Worm (Caenorhabditis elegans) whole organism, L4 larva: ENCODE results near the gene srx-24.

ENCODE experiments used
- Y105C5A.15 ChIP-seq: fragments of 200-800 bp; sonication (Bioruptor generic); IDR thresholded peaks from 2 replicates; pipeline ENCODE4 v1.3.6; 2022; ENCODE audit warnings: missing genetic modification characterization, missing compliant biosample characterization
- ZK546.5 ChIP-seq, 2 experiments: sonication (generic microtip); optimal IDR thresholded peaks; 2 replicates each; lab custom pipeline; 2017; ENCODE audit warnings: missing biosample characterization in 2 of 2, missing genetic modification characterization in 2 of 2
- ama-1 ChIP-seq: fragments of 150-350 bp; optimal IDR thresholded peaks from 2 replicates; lab custom pipeline; 2014; ENCODE audit warnings: inconsistent platforms, mixed read lengths
- arid-1 ChIP-seq: fragments of 200-800 bp; sonication (Bioruptor generic); conservative IDR thresholded peaks from 2 replicates; pipeline ENCODE4 v1.3.6; 2022; ENCODE audit warnings: missing genetic modification reagents, missing genetic modification characterization, missing compliant biosample characterization
- ceh-20 ChIP-seq: fragments of 200-800 bp; sonication (Bioruptor generic); IDR thresholded peaks from 2 replicates; pipeline ENCODE4 v1.3.6; 2022; ENCODE audit warnings: missing genetic modification reagents, missing genetic modification characterization, missing compliant biosample characterization
- ceh-32 ChIP-seq: sonication (generic microtip); optimal IDR thresholded peaks from 2 replicates; lab custom pipeline; 2016; ENCODE audit warnings: mild to moderate bottlenecking, missing genetic modification characterization, missing compliant biosample characterization; ENCODE audit not compliant: poor library complexity
- ces-1 ChIP-seq: fragments of 150-350 bp; sonication (generic microtip); optimal IDR thresholded peaks from 4 replicates; lab custom pipeline; 2014; ENCODE audit warnings: missing biosample characterization, missing genetic modification reagents, missing genetic modification characterization
- ctbp-1 ChIP-seq: fragments of 200-800 bp; sonication (Bioruptor generic); IDR thresholded peaks from 2 replicates; pipeline ENCODE4 v1.3.6; 2022; ENCODE audit warnings: missing genetic modification reagents, missing genetic modification characterization, missing compliant biosample characterization
- daf-16 ChIP-seq, 3 experiments: sonication (generic microtip); optimal IDR thresholded peaks; 2 replicates each; lab custom pipeline; 2016 to 2017; ENCODE audit warnings: missing genetic modification characterization in 3 of 3, missing genetic modification reagents in 3 of 3, mild to moderate bottlenecking in 2 of 3, missing compliant biosample characterization in 2 of 3, missing biosample characterization in 1 of 3, moderate library complexity in 1 of 3
- dmd-6 ChIP-seq: fragments of 200-800 bp; sonication (Bioruptor generic); IDR thresholded peaks from 2 replicates; pipeline ENCODE4 v1.3.6; 2022; ENCODE audit warnings: missing genetic modification reagents, missing genetic modification characterization, missing compliant biosample characterization
- dmd-8 ChIP-seq: fragments of 200-800 bp; sonication (Bioruptor generic); IDR thresholded peaks from 2 replicates; pipeline ENCODE4 v1.3.6; 2022; ENCODE audit warnings: missing genetic modification characterization, missing compliant biosample characterization
- dpl-1 ChIP-seq: fragments of 150-350 bp; optimal IDR thresholded peaks from 2 replicates; lab custom pipeline; 2014; ENCODE audit warnings: missing biosample characterization, missing genetic modification reagents, missing genetic modification characterization
- duxl-1 ChIP-seq: sonication (generic microtip); optimal IDR thresholded peaks from 2 replicates; lab custom pipeline; 2016; ENCODE audit warnings: mild to moderate bottlenecking, missing genetic modification characterization, moderate library complexity, missing compliant biosample characterization; ENCODE audit not compliant: poor library complexity
- fkh-10 ChIP-seq: fragments of 150-350 bp; optimal IDR thresholded peaks from 2 replicates; lab custom pipeline; 2014; ENCODE audit warnings: missing biosample characterization, missing genetic modification reagents, missing genetic modification characterization
- gei-8 ChIP-seq: fragments of 200-800 bp; sonication (Bioruptor generic); optimal IDR thresholded peaks from 2 replicates; lab custom pipeline; 2018; ENCODE audit warnings: mild to moderate bottlenecking, missing genetic modification characterization, missing compliant biosample characterization
- hlh-11 ChIP-seq: fragments of 200-800 bp; sonication (Bioruptor generic); optimal IDR thresholded peaks from 2 replicates; lab custom pipeline; 2018; ENCODE audit warnings: mild to moderate bottlenecking, missing genetic modification characterization, missing compliant biosample characterization
- jun-1 ChIP-seq: fragments of 150-350 bp; optimal IDR thresholded peaks from 2 replicates; lab custom pipeline; 2014; ENCODE audit warnings: missing biosample characterization, missing genetic modification reagents, missing genetic modification characterization
- lim-7 ChIP-seq: fragments of 200-800 bp; sonication (Bioruptor generic); IDR thresholded peaks from 2 replicates; pipeline ENCODE4 v1.3.6; 2022; ENCODE audit warnings: missing genetic modification characterization, missing compliant biosample characterization
- lin-1 ChIP-seq: fragments of 200-800 bp; sonication (Bioruptor generic); IDR thresholded peaks from 2 replicates; pipeline ENCODE4 v1.3.6; 2022; ENCODE audit warnings: missing genetic modification reagents, missing genetic modification characterization, missing compliant biosample characterization
- lin-29 ChIP-seq: fragments of 200-800 bp; sonication (Bioruptor generic); IDR thresholded peaks from 2 replicates; pipeline ENCODE4 v1.3.6; 2022; ENCODE audit warnings: missing genetic modification reagents, missing genetic modification characterization, missing compliant biosample characterization
- lin-39 ChIP-seq: fragments of 150-350 bp; optimal IDR thresholded peaks from 2 replicates; lab custom pipeline; 2014; ENCODE audit warnings: missing biosample characterization, missing genetic modification reagents, missing genetic modification characterization
- lsy-2 ChIP-seq, 2 experiments: fragments of 150-350 bp in 1 of 2; sonication (generic microtip) in 1 of 2; optimal IDR thresholded peaks; 2 replicates each; lab custom pipeline; 2014 to 2017; ENCODE audit warnings: missing biosample characterization in 2 of 2, missing genetic modification characterization in 2 of 2
- madf-5 ChIP-seq, 2 experiments: fragments of 200-800 bp; sonication (Bioruptor generic); IDR thresholded peaks; 2 replicates each; pipeline ENCODE4 v1.3.6; 2022; ENCODE audit warnings: missing compliant biosample characterization in 2 of 2, missing genetic modification characterization in 2 of 2
- mdt-29 ChIP-seq: fragments of 200-800 bp; sonication (Bioruptor generic); IDR thresholded peaks from 2 replicates; pipeline ENCODE4 v1.3.6; 2022; ENCODE audit warnings: missing genetic modification reagents, missing genetic modification characterization, missing compliant biosample characterization
- nhr-11 ChIP-seq: fragments of 150-350 bp; optimal IDR thresholded peaks from 2 replicates; lab custom pipeline; 2014; ENCODE audit warnings: missing biosample characterization, missing genetic modification characterization
- nhr-28 ChIP-seq: fragments of 150-350 bp; optimal IDR thresholded peaks from 2 replicates; lab custom pipeline; 2014; ENCODE audit warnings: missing biosample characterization, missing genetic modification characterization
- nhr-41 ChIP-seq: fragments of 200-800 bp; sonication (Bioruptor generic); IDR thresholded peaks from 2 replicates; pipeline ENCODE4 v1.3.6; 2022; ENCODE audit warnings: missing genetic modification reagents, missing genetic modification characterization, missing compliant biosample characterization
- nhr-6 ChIP-seq: fragments of 150-350 bp; optimal IDR thresholded peaks from 2 replicates; lab custom pipeline; 2014; ENCODE audit warnings: missing biosample characterization, missing genetic modification characterization
- nhr-77 ChIP-seq: fragments of 150-350 bp; optimal IDR thresholded peaks from 2 replicates; lab custom pipeline; 2014; ENCODE audit warnings: missing biosample characterization, missing genetic modification characterization
- pha-4 ChIP-seq, 2 experiments: fragments of 150-350 bp in 1 of 2; fragments of 200-800 bp in 1 of 2; sonication (Bioruptor generic) in 1 of 2; IDR thresholded peaks in 1 of 2; optimal IDR thresholded peaks in 1 of 2; 2 replicates each; pipeline versions ENCODE4 v1.3.6 to Lab custom; 2014 to 2022; ENCODE audit warnings: missing genetic modification characterization in 2 of 2, missing genetic modification reagents in 2 of 2, missing biosample characterization in 1 of 2, missing compliant biosample characterization in 1 of 2
- php-3 ChIP-seq: fragments of 200-800 bp; sonication (Bioruptor generic); IDR thresholded peaks from 2 replicates; pipeline ENCODE4 v1.3.6; 2022; ENCODE audit warnings: missing genetic modification reagents, missing genetic modification characterization, missing compliant biosample characterization
- pqm-1 ChIP-seq: sonication (generic microtip); optimal IDR thresholded peaks from 2 replicates; lab custom pipeline; 2017; ENCODE audit warnings: missing biosample characterization, missing genetic modification characterization
- rbr-2 ChIP-seq: sonication (generic microtip); optimal IDR thresholded peaks from 2 replicates; lab custom pipeline; 2016; ENCODE audit warnings: missing genotype, missing genetic modification characterization, missing compliant biosample characterization
- set-16 ChIP-seq: fragments of 200-800 bp; sonication (Bioruptor generic); IDR thresholded peaks from 2 replicates; pipeline ENCODE4 v1.3.6; 2022; ENCODE audit warnings: missing genetic modification reagents, missing genetic modification characterization, missing compliant biosample characterization
- snpc-1.2 ChIP-seq: fragments of 200-800 bp; sonication (Bioruptor generic); IDR thresholded peaks from 2 replicates; pipeline ENCODE4 v1.3.6; 2022; ENCODE audit warnings: missing genetic modification reagents, missing genetic modification characterization, missing compliant biosample characterization
- spr-3 ChIP-seq: fragments of 200-800 bp; sonication (Bioruptor generic); optimal IDR thresholded peaks from 2 replicates; lab custom pipeline; 2018; ENCODE audit warnings: mild to moderate bottlenecking, missing genetic modification characterization, missing compliant biosample characterization
- unc-62 ChIP-seq, 3 experiments: fragments of 150-350 bp in 1 of 3; sonication (generic microtip); optimal IDR thresholded peaks in 2 of 3; peaks in 1 of 3; 1 replicate in 1 of 3; 2 replicates in 2 of 3; lab custom pipeline; 2014 to 2017; ENCODE audit warnings: missing biosample characterization in 3 of 3, missing genetic modification characterization in 3 of 3, missing genetic modification reagents in 3 of 3, missing genotype in 1 of 3
- zip-2 ChIP-seq: fragments of 150-350 bp; optimal IDR thresholded peaks from 2 replicates; lab custom pipeline; 2014; ENCODE audit warnings: missing biosample characterization, missing genetic modification characterization

srx-24 gene

ce11 chrV:2767465-2767864 is 17.6 kb upstream of the srx-24 start, which contains the start of gene R05D8.9:
Gene R05D8.9, minus strand, starts transcription at chrV:2767565.
- TF ChIP-seq lin-29 (no peak), nhr-28 (tag; lab: Kevin White, UChicago) (peak; percentile 78), duxl-1 (no peak), ZK546.5 (tag; optimal IDR thresholded peaks at IDR 0.05; lab: Kevin White, UChicago) (no peak), unc-62 (GFP tag; optimal IDR thresholded peaks at IDR 0.05 in 1 of 2; lab: Kevin White, UChicago) (peak in 1 of 2 experiments; percentile 64), unc-62 (tag; optimal IDR thresholded peaks at IDR 0.05; lab: Kevin White, UChicago) (no peak), lin-1 (no peak), jun-1 (tag; lab: Kevin White, UChicago) (no peak)

DNA sequence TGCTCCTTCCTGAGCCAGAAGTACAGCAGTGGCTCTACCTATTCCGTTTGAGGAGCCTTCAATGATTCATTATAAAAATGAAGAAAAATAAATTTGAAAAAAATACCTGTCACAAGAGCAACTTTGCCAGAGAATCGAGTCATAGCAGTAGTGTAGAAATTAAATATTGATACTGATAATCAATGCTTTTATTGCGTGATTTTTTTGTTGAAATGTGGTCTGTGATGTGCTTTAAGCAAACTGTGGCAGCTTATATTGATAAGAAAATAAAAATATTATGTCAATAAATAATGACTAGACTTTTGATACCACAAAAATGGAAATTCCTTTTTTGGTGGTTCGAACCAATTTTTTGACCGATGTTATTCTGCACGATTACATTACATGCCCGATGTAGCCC is 15.1 kb upstream of the srx-24 start, which contains the start of gene dhs-14:
TSS of gene dhs-14 (minus strand) at position 149 of the 400 bp plus-strand sequence.
- TF ChIP-seq hlh-11: peak; percentile 25
- TF ChIP-seq dmd-6 (GFP tag; lab: Robert Waterston, UW): peak; percentile 71
- TF ChIP-seq pqm-1: peak; percentile 65
- TF ChIP-seq nhr-28 (tag; lab: Kevin White, UChicago): peak; percentile 92
- TF ChIP-seq php-3 (GFP tag; lab: Robert Waterston, UW): 0 out of 2 replicates have a peak, but pooled peaks have one; percentile 11
- no peak for TF ChIP-seq daf-16 (GFP tag; optimal IDR thresholded peaks at IDR 0.05; lab: Kevin White, UChicago)
- peak; percentile 76 for TF ChIP-seq daf-16 (tag; optimal IDR thresholded peaks at IDR 0.05; lab: Kevin White, UChicago)
- TF ChIP-seq pha-4 (GFP tag; IDR thresholded peaks at IDR 0.05; lab: Robert Waterston, UW): no peak
- TF ChIP-seq pha-4 (tag; optimal IDR thresholded peaks at IDR 0.05; lab: Kevin White, UChicago): no peak
- TF ChIP-seq ces-1: no peak
- TF ChIP-seq nhr-77 (tag; lab: Kevin White, UChicago): peak; percentile 81

ce11 chrV:2763105-2763504 is 13.2 kb upstream of the srx-24 start, which contains the start of gene R05D8.7:
Gene R05D8.7, minus strand, starts transcription at chrV:2763208.
- TF ChIP-seq mdt-29 (GFP tag; lab: Robert Waterston, UW) (no peak), nhr-28 (tag; lab: Kevin White, UChicago) (peak; percentile 54)

DNA sequence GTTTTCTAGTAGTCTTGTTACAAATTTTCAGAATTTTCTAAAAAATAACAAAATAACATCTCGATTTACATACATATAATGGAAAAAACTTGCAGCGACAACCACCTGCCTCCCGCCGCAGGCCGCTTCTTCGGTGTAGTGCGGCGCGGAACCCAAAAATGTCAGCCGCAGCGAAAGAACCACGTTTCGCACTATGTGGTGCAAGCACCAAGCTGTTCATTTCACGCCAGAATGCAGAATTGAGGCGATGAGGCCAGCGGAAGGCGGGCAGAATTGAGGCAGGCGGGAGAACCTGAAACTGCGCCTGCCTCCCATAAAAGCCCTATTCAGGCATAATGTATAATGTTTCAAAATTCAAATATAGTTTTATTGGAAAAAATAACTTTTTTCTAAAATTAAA is 11.6 kb upstream of the srx-24 start:
- TF ChIP-seq snpc-1.2 (GFP tag; lab: Robert Waterston, UW) (no peak), nhr-11 (tag; lab: Kevin White, UChicago) (no peak), lim-7 (GFP tag; lab: Robert Waterston, UW) (no peak), lin-39 (tag; lab: Kevin White, UChicago) (no peak), ama-1 (lab: Kevin White, UChicago) (no peak), zip-2 (no peak), set-16 (peak; percentile 66), ceh-20 (GFP tag; lab: Robert Waterston, UW) (no peak)

DNA sequence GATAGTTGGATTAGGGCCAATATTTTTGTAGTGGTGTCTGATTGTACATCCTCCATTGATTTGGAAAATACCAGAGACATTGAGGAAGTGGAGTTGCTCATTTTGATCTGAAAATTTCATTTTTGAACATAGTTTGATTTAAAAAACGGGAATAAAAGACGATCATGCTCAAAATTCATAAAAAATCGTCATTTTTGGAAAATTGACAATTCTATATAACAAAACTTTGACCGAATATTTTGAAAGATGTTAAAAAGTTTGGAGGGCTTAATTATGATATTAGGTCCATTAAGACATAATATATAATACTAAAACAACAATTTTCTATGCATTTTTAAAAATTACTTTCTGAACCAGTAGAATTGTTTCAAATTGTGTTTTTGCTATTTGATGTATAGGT is 9.6 kb upstream of the srx-24 start, which contains the start of gene srg-58:
TSS of gene srg-58 (minus strand) at position 101 of the 400 bp plus-strand sequence.
- TF ChIP-seq dmd-8 (GFP tag; lab: Robert Waterston, UW) (no peak), dpl-1 (GFP tag; lab: Kevin White, UChicago) (no peak), rbr-2 (tag; lab: Kevin White, UChicago) (no peak), ceh-32 (no peak), madf-5 (GFP tag; IDR thresholded peaks at IDR 0.05; lab: Robert Waterston, UW) (no peak), spr-3 (no peak), ces-1 (no peak), gei-8 (no peak), snpc-1.2 (GFP tag; lab: Robert Waterston, UW) (no peak), arid-1 (no peak), lin-1 (no peak), Y105C5A.15 (GFP tag; lab: Robert Waterston, UW) (no peak), set-16 (no peak), fkh-10 (no peak), ctbp-1 (no peak), nhr-6 (tag; lab: Kevin White, UChicago) (no peak), lsy-2 (tag; optimal IDR thresholded peaks at IDR 0.05; lab: Kevin White, UChicago) (no peak), nhr-41 (GFP tag; lab: Robert Waterston, UW) (no peak), pha-4 (GFP tag; IDR thresholded peaks at IDR 0.05; lab: Robert Waterston, UW) (no peak), pha-4 (tag; optimal IDR thresholded peaks at IDR 0.05; lab: Kevin White, UChicago) (no peak), ama-1 (lab: Kevin White, UChicago) (no peak)
